Worm (Caenorhabditis elegans) whole organism, early embryonic: ENCODE results near the gene cpd-2.

Experiments used
- B0310.2 ChIP-seq: sonication (generic microtip); optimal IDR thresholded peaks from 2 replicates; lab custom pipeline; 2016; ENCODE audit warnings: mild to moderate bottlenecking, missing genetic modification characterization, missing compliant biosample characterization
- F13C5.2 ChIP-seq: sonication (generic microtip); optimal IDR thresholded peaks from 2 replicates; lab custom pipeline; 2017; ENCODE audit warnings: mild to moderate bottlenecking, missing genetic modification characterization, inconsistent platforms, missing compliant biosample characterization
- aly-1 ChIP-seq: sonication (generic microtip); optimal IDR thresholded peaks from 2 replicates; lab custom pipeline; 2016; ENCODE audit warnings: missing genetic modification characterization, missing compliant biosample characterization
- ama-1 ChIP-seq: fragments of 150-350 bp; optimal IDR thresholded peaks from 2 replicates; lab custom pipeline; 2014
- ceh-13 ChIP-seq: fragments of 200-800 bp; sonication (Bioruptor generic); optimal IDR thresholded peaks from 2 replicates; lab custom pipeline; 2018; ENCODE audit warnings: mild to moderate bottlenecking, missing genetic modification characterization, missing compliant biosample characterization
- ceh-36 ChIP-seq: sonication (generic microtip); optimal IDR thresholded peaks from 2 replicates; lab custom pipeline; 2016; ENCODE audit warnings: missing genetic modification characterization, inconsistent platforms, missing compliant biosample characterization
- ets-7 ChIP-seq: sonication (generic microtip); optimal IDR thresholded peaks from 2 replicates; lab custom pipeline; 2016; ENCODE audit warnings: missing genotype, missing genetic modification characterization, missing compliant biosample characterization
- flt-1 ChIP-seq: fragments of 200-800 bp; sonication (Bioruptor generic); IDR thresholded peaks from 2 replicates; pipeline ENCODE4 v1.3.6; 2022; ENCODE audit warnings: missing genetic modification characterization, missing compliant biosample characterization
- hmbx-1 ChIP-seq: sonication (generic microtip); optimal IDR thresholded peaks from 2 replicates; lab custom pipeline; 2016; ENCODE audit warnings: mild to moderate bottlenecking, missing genetic modification characterization, missing compliant biosample characterization
- hmg-4 ChIP-seq: fragments of 200-800 bp; sonication (Bioruptor generic); optimal IDR thresholded peaks from 2 replicates; lab custom pipeline; 2018; ENCODE audit warnings: mild to moderate bottlenecking, missing genetic modification characterization, missing compliant biosample characterization
- hnd-1 ChIP-seq: sonication (generic microtip); optimal IDR thresholded peaks from 2 replicates; lab custom pipeline; 2016; ENCODE audit warnings: missing genetic modification characterization, missing compliant biosample characterization
- pes-1 ChIP-seq: fragments of 200-800 bp; sonication (Bioruptor generic); IDR thresholded peaks from 2 replicates; pipeline ENCODE4 v1.3.6; 2022; ENCODE audit warnings: missing genetic modification reagents, missing genetic modification characterization, missing compliant biosample characterization
- scrt-1 ChIP-seq: fragments of 200-800 bp; sonication (Bioruptor generic); IDR thresholded peaks from 2 replicates; pipeline ENCODE4 v1.3.6; 2022; ENCODE audit warnings: missing genetic modification characterization, missing compliant biosample characterization
- sea-1 ChIP-seq: fragments of 200-800 bp; sonication (Bioruptor generic); conservative IDR thresholded peaks from 2 replicates; pipeline ENCODE4 v1.3.6; 2022; ENCODE audit warnings: missing genetic modification characterization, missing compliant biosample characterization
- tbx-11 ChIP-seq: fragments of 200-800 bp; sonication (Bioruptor generic); IDR thresholded peaks from 2 replicates; pipeline ENCODE4 v1.3.6; 2022; ENCODE audit warnings: missing genetic modification characterization, missing compliant biosample characterization
- tbx-37 ChIP-seq: fragments of 200-800 bp; sonication (Bioruptor generic); conservative IDR thresholded peaks from 2 replicates; pipeline ENCODE4 v1.3.6; 2022; ENCODE audit warnings: missing genetic modification reagents, missing genetic modification characterization, missing compliant biosample characterization
- tra-4 ChIP-seq: sonication (generic microtip); optimal IDR thresholded peaks from 2 replicates; lab custom pipeline; 2017; ENCODE audit warnings: missing genetic modification characterization, missing compliant biosample characterization

Gene cpd-2

ce11 chrX:16049573-16049972 lies at the start of gene cpd-2:
TSS of gene cpd-2 (plus strand) at chrX:16049873.
- TF ChIP-seq B0310.2 (tag; lab: Kevin White, UChicago): no peak
- TF ChIP-seq hnd-1 (tag; lab: Kevin White, UChicago): no peak
- TF ChIP-seq F13C5.2 (tag; lab: Kevin White, UChicago): no peak
- TF ChIP-seq tra-4 (tag; lab: Kevin White, UChicago): no peak
- TF ChIP-seq scrt-1 (GFP tag; lab: Robert Waterston, UW): no peak
- TF ChIP-seq pes-1 (GFP tag; lab: Robert Waterston, UW): no peak
- TF ChIP-seq ceh-36 (tag; lab: Kevin White, UChicago): no peak
- TF ChIP-seq aly-1 (tag; lab: Kevin White, UChicago): no peak
- TF ChIP-seq sea-1 (GFP tag; lab: Robert Waterston, UW): no peak
- TF ChIP-seq tbx-37 (GFP tag; lab: Robert Waterston, UW): no peak
- no peak for TF ChIP-seq tbx-11 (GFP tag; lab: Robert Waterston, UW)

DNA sequence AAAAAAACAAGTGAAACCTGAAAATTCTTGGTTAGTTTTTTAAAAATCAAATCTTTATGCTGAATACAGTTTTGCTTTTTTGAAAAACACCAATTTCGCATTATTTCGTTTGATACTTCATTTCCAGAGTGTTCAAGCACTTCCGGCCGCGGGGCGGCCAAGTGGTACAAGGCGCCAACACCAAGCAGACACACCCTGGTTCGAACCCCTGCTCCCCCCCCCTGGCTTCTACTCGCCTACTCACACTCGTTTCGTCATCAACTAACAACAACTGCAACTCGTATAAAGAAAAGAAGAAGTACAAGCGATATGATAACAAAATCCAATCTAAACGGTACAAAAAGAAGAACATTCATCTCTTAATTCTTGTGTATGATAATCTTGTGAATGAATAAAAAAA lies 46.9 kb upstream of the cpd-2 start:
- TF ChIP-seq pes-1 (GFP tag; lab: Robert Waterston, UW) (no peak), flt-1 (GFP tag; lab: Robert Waterston, UW) (no peak), hmg-4 (GFP tag; lab: Kevin White, UChicago) (no peak), F13C5.2 (tag; lab: Kevin White, UChicago) (no peak), scrt-1 (GFP tag; lab: Robert Waterston, UW) (no peak), tra-4 (tag; lab: Kevin White, UChicago) (no peak), hmbx-1 (tag; lab: Kevin White, UChicago) (no peak), B0310.2 (tag; lab: Kevin White, UChicago) (no peak), ets-7 (no peak), ceh-13 (no peak), tbx-37 (GFP tag; lab: Robert Waterston, UW) (no peak), tbx-11 (GFP tag; lab: Robert Waterston, UW) (no peak), sea-1 (GFP tag; lab: Robert Waterston, UW) (no peak), ama-1 (lab: Kevin White, UChicago) (no peak), aly-1 (tag; lab: Kevin White, UChicago) (no peak), ceh-36 (tag; lab: Kevin White, UChicago) (no peak), hnd-1 (tag; lab: Kevin White, UChicago) (no peak)

- TF ChIP-seq pes-1 (GFP tag; lab: Robert Waterston, UW) (no peak), ets-7 (no peak), tbx-37 (GFP tag; lab: Robert Waterston, UW) (no peak), sea-1 (GFP tag; lab: Robert Waterston, UW) (no peak), tbx-11 (GFP tag; lab: Robert Waterston, UW) (no peak), hnd-1 (tag; lab: Kevin White, UChicago) (no peak), scrt-1 (GFP tag; lab: Robert Waterston, UW) (no peak), ceh-36 (tag; lab: Kevin White, UChicago) (no peak)
Observed at ce11 chrX:16006529-16006928, 43.1 kb upstream of the cpd-2 start, which contains the start of gene C09G1.4. TSS of gene C09G1.4 (minus strand) at chrX:16006629.

ce11 chrX:16016796-16017195 lies 32.9 kb upstream of the cpd-2 start, which contains the start of the genes VB0395L.1 and nhx-1:
TSS of gene VB0395L.1 (minus strand) at chrX:16016981.
TSS of gene nhx-1 (plus strand) at chrX:16017121.
- no peak for TF ChIP-seq pes-1 (GFP tag; lab: Robert Waterston, UW)
- no peak for TF ChIP-seq sea-1 (GFP tag; lab: Robert Waterston, UW)
- TF ChIP-seq tbx-37 (GFP tag; lab: Robert Waterston, UW): no peak
- TF ChIP-seq hnd-1 (tag; lab: Kevin White, UChicago): no peak
- TF ChIP-seq hmg-4 (GFP tag; lab: Kevin White, UChicago): no peak
- no peak for TF ChIP-seq scrt-1 (GFP tag; lab: Robert Waterston, UW)
- TF ChIP-seq aly-1 (tag; lab: Kevin White, UChicago): no peak
- TF ChIP-seq hmbx-1 (tag; lab: Kevin White, UChicago): no peak
- TF ChIP-seq flt-1 (GFP tag; lab: Robert Waterston, UW): no peak
- TF ChIP-seq ceh-36 (tag; lab: Kevin White, UChicago): no peak
- no peak for TF ChIP-seq tra-4 (tag; lab: Kevin White, UChicago)
- no peak for TF ChIP-seq tbx-11 (GFP tag; lab: Robert Waterston, UW)
- TF ChIP-seq F13C5.2 (tag; lab: Kevin White, UChicago): no peak
- TF ChIP-seq B0310.2 (tag; lab: Kevin White, UChicago): no peak
- TF ChIP-seq ama-1 (lab: Kevin White, UChicago): no peak
- no peak for TF ChIP-seq ets-7
- no peak for TF ChIP-seq ceh-13

DNA sequence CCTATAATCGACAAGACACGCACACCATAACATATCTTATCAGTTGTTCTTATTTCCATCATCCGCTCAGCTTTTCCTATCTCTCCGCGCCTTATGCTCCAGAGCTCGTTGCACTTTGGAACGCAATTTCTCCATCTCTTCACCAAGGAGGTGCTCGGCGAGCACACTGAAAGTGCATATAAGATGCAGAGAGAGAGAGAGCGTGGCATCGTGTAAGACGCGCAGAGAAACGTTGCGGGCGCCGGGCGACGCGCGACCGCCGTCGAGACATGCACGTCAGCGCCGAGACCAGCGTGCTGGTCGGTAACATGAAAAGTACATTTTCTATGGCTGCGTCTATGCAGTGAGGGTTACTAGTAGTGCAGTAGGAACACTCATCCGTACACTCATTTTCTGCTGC lies 25.1 kb upstream of the cpd-2 start:
- no peak for TF ChIP-seq hmbx-1 (tag; lab: Kevin White, UChicago)
- TF ChIP-seq F13C5.2 (tag; lab: Kevin White, UChicago): no peak
- no peak for TF ChIP-seq hnd-1 (tag; lab: Kevin White, UChicago)
- TF ChIP-seq tbx-11 (GFP tag; lab: Robert Waterston, UW): no peak
- TF ChIP-seq scrt-1 (GFP tag; lab: Robert Waterston, UW): peak; percentile 54

DNA sequence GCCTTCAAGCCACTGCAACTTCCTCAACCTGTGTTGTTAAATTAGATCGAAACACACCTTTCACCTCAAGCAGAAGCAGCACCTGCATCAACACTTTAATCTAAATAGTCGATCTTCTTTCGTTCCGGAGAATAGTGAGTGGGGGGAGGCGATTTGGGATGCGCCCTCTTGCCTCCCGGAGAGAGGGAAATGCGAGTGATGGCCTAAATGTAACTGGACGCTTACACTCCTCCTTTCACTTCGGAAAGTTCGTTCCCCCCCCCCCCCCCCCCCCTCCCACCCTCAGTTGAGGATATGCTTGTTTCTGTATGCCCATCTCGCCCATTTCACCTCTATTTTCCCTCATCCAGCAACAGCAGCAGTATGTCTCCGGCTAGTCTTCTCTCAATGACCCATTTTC lies 20.7 kb upstream of the cpd-2 start:
- TF ChIP-seq ceh-13: no peak
- TF ChIP-seq tbx-37 (GFP tag; lab: Robert Waterston, UW): no peak
- no peak for TF ChIP-seq tbx-11 (GFP tag; lab: Robert Waterston, UW)
- TF ChIP-seq tra-4 (tag; lab: Kevin White, UChicago): no peak
- no peak for TF ChIP-seq hmbx-1 (tag; lab: Kevin White, UChicago)
- TF ChIP-seq ama-1 (lab: Kevin White, UChicago): no peak
- TF ChIP-seq pes-1 (GFP tag; lab: Robert Waterston, UW): no peak
- no peak for TF ChIP-seq F13C5.2 (tag; lab: Kevin White, UChicago)
- no peak for TF ChIP-seq ceh-36 (tag; lab: Kevin White, UChicago)
- no peak for TF ChIP-seq hnd-1 (tag; lab: Kevin White, UChicago)
- no peak for TF ChIP-seq scrt-1 (GFP tag; lab: Robert Waterston, UW)

ce11 chrX:16030506-16030905 lies 19.2 kb upstream of the cpd-2 start, which contains the start of gene mboa-1:
TSS of gene mboa-1 (plus strand) at chrX:16030806.
- TF ChIP-seq ama-1 (lab: Kevin White, UChicago) (no peak), hmbx-1 (tag; lab: Kevin White, UChicago) (no peak), ceh-36 (tag; lab: Kevin White, UChicago) (no peak), tbx-11 (GFP tag; lab: Robert Waterston, UW) (no peak), aly-1 (tag; lab: Kevin White, UChicago) (no peak), scrt-1 (GFP tag; lab: Robert Waterston, UW) (no peak), hmg-4 (GFP tag; lab: Kevin White, UChicago) (no peak), pes-1 (GFP tag; lab: Robert Waterston, UW) (no peak), B0310.2 (tag; lab: Kevin White, UChicago) (no peak)
